Worm (Caenorhabditis elegans): ENCODE data around the gene famk-1.

famk-1 gene

DNA sequence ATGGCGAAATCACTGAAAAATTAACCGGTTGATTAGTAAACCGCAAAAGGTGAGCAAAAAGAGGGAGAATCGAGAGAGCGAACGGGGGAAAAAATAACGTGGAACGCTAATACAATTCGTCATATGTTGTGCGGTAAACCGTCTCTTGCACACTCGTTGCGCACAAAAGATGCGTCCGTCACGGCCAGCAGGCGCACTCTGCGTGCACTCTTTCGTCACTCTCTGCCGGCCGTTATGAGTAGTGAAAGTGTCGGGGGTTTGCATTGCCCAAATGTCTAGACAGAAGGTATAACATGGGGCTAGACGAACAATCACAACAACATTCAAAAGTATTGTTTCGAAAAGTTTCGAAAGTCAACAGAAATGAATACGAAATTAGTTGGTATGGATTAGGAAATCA, 31.6 kb downstream of the famk-1 start, which contains the start of gene pkhm-2 (continued):
- TF ChIP-seq F49E8.2 (tag; optimal IDR thresholded peaks at IDR 0.05; ENCODE audit: borderline replicate concordance) (no peak), Y105C5A.15 (GFP tag; IDR thresholded peaks at IDR 0.05) (no peak), spr-3 (GFP tag; optimal IDR thresholded peaks at IDR 0.05) (peak; percentile 84), pha-4 (GFP tag; IDR thresholded peaks at IDR 0.05) (no peak; the same call in 1 of the 2 replicates), pha-4 (tag; optimal IDR thresholded peaks at IDR 0.05) (no peak), lim-7 (GFP tag; IDR thresholded peaks at IDR 0.05) (0 out of 2 replicates have a peak, but pooled peaks have one; percentile 43), ceh-82 (tag; optimal IDR thresholded peaks at IDR 0.05) (no peak), nhr-10 (tag; optimal IDR thresholded peaks at IDR 0.05) (no peak), hif-1 (tag; optimal IDR thresholded peaks at IDR 0.05) (peak in 1 of 2 experiments; percentile 73), egl-43 (GFP tag; IDR thresholded peaks at IDR 0.05) (peak; percentile 86), nhr-41 (GFP tag; IDR thresholded peaks at IDR 0.05) (no peak), daf-19 (GFP tag; conservative IDR thresholded peaks at IDR 0.05) (no peak), lin-13 (GFP tag; optimal IDR thresholded peaks at IDR 0.05) (peak; percentile 90), mdt-29 (GFP tag; IDR thresholded peaks at IDR 0.05) (peak; percentile 63), F26F4.8 (GFP tag; conservative IDR thresholded peaks at IDR 0.05) (no peak), rbr-2 (tag; optimal IDR thresholded peaks at IDR 0.05) (peak; percentile 92), Y75B8A.6 (GFP tag; IDR thresholded peaks at IDR 0.05) (no peak), lir-3 (tag; optimal IDR thresholded peaks at IDR 0.05) (no peak), tra-1 (GFP tag; IDR thresholded peaks at IDR 0.05) (0 out of 2 replicates have a peak, but pooled peaks have one; percentile 24), nhr-25 (tag; optimal IDR thresholded peaks at IDR 0.05; ENCODE audit: borderline replicate concordance, insufficient read depth) (peak; percentile 74), T20F7.1 (GFP tag; optimal IDR thresholded peaks at IDR 0.05) (no peak), egl-27 (tag; optimal IDR thresholded peaks at IDR 0.05) (no peak), dve-1 (tag; optimal IDR thresholded peaks at IDR 0.05; ENCODE audit: insufficient read depth) (peak; percentile 97), ztf-11 (tag; optimal IDR thresholded peaks at IDR 0.05) (no peak), mdl-1 (tag; optimal IDR thresholded peaks at IDR 0.05) (peak; percentile 5 to 68), R02D3.7 (tag; optimal IDR thresholded peaks at IDR 0.05) (no peak), set-16 (GFP tag; IDR thresholded peaks at IDR 0.05) (peak; percentile 51; the same call in 1 of the 2 replicates), ceh-44 (GFP tag; IDR thresholded peaks at IDR 0.05) (no peak), fos-1 (tag; optimal IDR thresholded peaks at IDR 0.05) (no peak), ceh-62 (tag; optimal IDR thresholded peaks at IDR 0.05) (no peak), zfp-2 (tag; optimal IDR thresholded peaks at IDR 0.05) (no peak), lin-15B (tag; optimal IDR thresholded peaks at IDR 0.05) (no peak), nhr-11 (tag; optimal IDR thresholded peaks at IDR 0.05) (peak; percentile 85), nhr-77 (tag; optimal IDR thresholded peaks at IDR 0.05) (peak; percentile 67), zip-11 (GFP tag; IDR thresholded peaks at IDR 0.05) (no peak), ctbp-1 (GFP tag; IDR thresholded peaks at IDR 0.05) (peak; percentile 78), nhr-48 (tag; optimal IDR thresholded peaks at IDR 0.05) (peak; percentile 82), lin-1 (GFP tag; IDR thresholded peaks at IDR 0.05) (peak; percentile 82), php-3 (GFP tag; IDR thresholded peaks at IDR 0.05) (peak; percentile 77), F44E2.7 (GFP tag; IDR thresholded peaks at IDR 0.05) (peak; percentile 66; the same call in 1 of the 2 replicates), fkh-10 (GFP tag; optimal IDR thresholded peaks at IDR 0.05) (peak; percentile 11), sdz-12 (GFP tag; optimal IDR thresholded peaks at IDR 0.05) (no peak), nhr-111 (GFP tag; optimal IDR thresholded peaks at IDR 0.05) (peak; percentile 8), vab-7 (GFP tag; IDR thresholded peaks at IDR 0.05) (peak; percentile 45; the same call in 1 of the 2 replicates), aly-2 (tag; optimal IDR thresholded peaks at IDR 0.05) (no peak), jun-1 (tag; optimal IDR thresholded peaks at IDR 0.05) (peak; percentile 69), hlh-30 (tag; optimal IDR thresholded peaks at IDR 0.05; ENCODE audit: insufficient read depth) (peak; percentile 91), unc-62 (GFP tag; optimal IDR thresholded peaks at IDR 0.05 in 1 of 2) (peak in 1 of 2 experiments; percentile 99), unc-62 (tag; optimal IDR thresholded peaks at IDR 0.05) (no peak), mep-1 (tag; optimal IDR thresholded peaks at IDR 0.05) (peak; percentile 96), aha-1 (tag) (peak; percentile 99), skn-1 (tag; optimal IDR thresholded peaks at IDR 0.05) (no peak)
